Fruit fly (Drosophila melanogaster) S2 (cell line): ENCODE results near the gene Pgant35A.

ENCODE experiments used
- CG8478 ChIP-seq: fragments of >200 bp; optimal IDR thresholded peaks from 2 replicates; lab custom pipeline; 2018
- CTCF ChIP-seq, 2 experiments: fragments of >200 bp; optimal IDR thresholded peaks; 2 replicates each; lab custom pipeline; 2018

- TF ChIP-seq CTCF (optimal IDR thresholded peaks at IDR 0.05; lab: Kevin White, UChicago) = no peak
- no peak for TF ChIP-seq CG8478
These were observed 38.9 kb downstream of the Pgant35A start for dm6 chr2L:14397948-14398347.
